Fruit fly (Drosophila melanogaster) whole organism, pupa: Measurements from ENCODE around the gene CG3308.

Source experiments
- CG14655 ChIP-seq: fragments of 200-800 bp; sonication (Bioruptor generic); optimal IDR thresholded peaks from 3 replicates; lab custom pipeline; 2017; ENCODE audit warnings: mild to moderate bottlenecking, missing biosample characterization, missing genetic modification reagents, missing genetic modification characterization
- CG9948 ChIP-seq: fragments of 200-800 bp; sonication (Bioruptor generic); optimal IDR thresholded peaks from 2 replicates; lab custom pipeline; 2018; ENCODE audit warnings: missing biosample characterization, mild to moderate bottlenecking, missing genetic modification characterization, moderate library complexity

DNA sequence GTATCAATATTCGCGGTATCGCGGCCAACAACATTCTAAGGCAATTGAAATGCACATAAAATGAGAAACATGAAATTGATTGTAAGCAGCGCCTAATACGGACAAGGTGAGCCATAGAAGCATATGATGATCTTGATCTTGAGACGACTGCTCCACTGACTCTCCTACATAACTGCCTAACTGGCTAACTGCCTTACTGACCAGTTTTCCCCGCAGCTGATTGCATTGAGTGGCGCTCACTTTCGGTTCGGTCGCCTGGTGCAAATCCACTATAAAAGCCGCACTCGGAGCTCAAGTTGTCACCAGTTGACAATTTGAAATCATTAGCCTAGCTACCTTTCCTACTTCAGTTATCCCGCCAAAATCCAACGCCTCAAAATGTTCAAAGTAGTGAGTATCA, 9.3 kb upstream of the CG3308 start, which contains the start of gene CG17298:
- TF ChIP-seq CG9948 (tag; lab: Kevin White, UChicago) (no peak), CG14655 (GFP tag; lab: Kevin White, UChicago) (no peak)
